4 fruit fly cellular contexts compared by ENCODE assay signal in genomic region chr2L:6078757-6079351, dm6.
A peak's percentile ranks its signal among the peaks of the same experiment; 100 is the strongest.
TF ChIP-seq lines count a peak whose summit lies in the region.

No protein-coding gene starts in this region.

TF ChIP-seq in whole organism, adult, 20 proteins besides CTCF, POLR2A, EP300 and RAD21 (continued from another document):
- TF ChIP-seq CG11617 (GFP tag; optimal IDR thresholded peaks at IDR 0.05; lab: Kevin White, UChicago) (peak; percentile 48), ovo (GFP tag; optimal IDR thresholded peaks at IDR 0.05; lab: Kevin White, UChicago) (peak; percentile 88), CG14711 (tag; optimal IDR thresholded peaks at IDR 0.05; lab: Kevin White, UChicago) (peak; percentile 18)

TF ChIP-seq in whole organism, embryonic, 481 proteins besides CTCF, POLR2A, EP300 and RAD21 (continued from another document and continues in another):
- TF ChIP-seq CG4730 (GFP tag; IDR thresholded peaks at IDR 0.05; lab: Robert Waterston, UW), result no peak
- no peak for TF ChIP-seq Side (GFP tag; optimal IDR thresholded peaks at IDR 0.05; lab: Kevin White, UChicago)
- TF ChIP-seq Fer1 (GFP tag; optimal IDR thresholded peaks at IDR 0.05; lab: Kevin White, UChicago), result no peak
- TF ChIP-seq sob (GFP tag; IDR thresholded peaks at IDR 0.05; lab: Robert Waterston, UW), result no peak
- TF ChIP-seq CG17186 (GFP tag; optimal IDR thresholded peaks at IDR 0.05; lab: Kevin White, UChicago), result no peak
- no peak for TF ChIP-seq CG11398 (GFP tag; optimal IDR thresholded peaks at IDR 0.05; lab: Kevin White, UChicago)
- TF ChIP-seq CG4820 (GFP tag; optimal IDR thresholded peaks at IDR 0.05; lab: Kevin White, UChicago), result no peak
- no peak for TF ChIP-seq CG2202 (tag; optimal IDR thresholded peaks at IDR 0.05; lab: Kevin White, UChicago)
- peak; percentile 14 for TF ChIP-seq gsb-n (tag; optimal IDR thresholded peaks at IDR 0.05; lab: Kevin White, UChicago)
- no peak for TF ChIP-seq Optix (GFP tag; IDR thresholded peaks at IDR 0.05; lab: Robert Waterston, UW)
- no peak for TF ChIP-seq dan (GFP tag; IDR thresholded peaks at IDR 0.05; lab: Robert Waterston, UW)
- no peak for TF ChIP-seq ewg (GFP tag; optimal IDR thresholded peaks at IDR 0.05; lab: Kevin White, UChicago)
- no peak for TF ChIP-seq lmd (GFP tag; IDR thresholded peaks at IDR 0.05; lab: Robert Waterston, UW)
- no peak; the same call in 2 of the 3 replicates for TF ChIP-seq ci (GFP tag; IDR thresholded peaks at IDR 0.05; lab: Robert Waterston, UW)
- no peak for TF ChIP-seq CG3847 (GFP tag; IDR thresholded peaks at IDR 0.05; lab: Robert Waterston, UW)
- TF ChIP-seq CG15514 (GFP tag; optimal IDR thresholded peaks at IDR 0.05; lab: Kevin White, UChicago), result no peak
- peak; percentile 53 for TF ChIP-seq Deaf1 (tag; optimal IDR thresholded peaks at IDR 0.05; lab: Kevin White, UChicago)
- peak; percentile 34 for TF ChIP-seq usp (GFP tag; optimal IDR thresholded peaks at IDR 0.05; lab: Kevin White, UChicago)
- no peak for TF ChIP-seq esg (GFP tag; conservative IDR thresholded peaks at IDR 0.05; lab: Robert Waterston, UW)
- TF ChIP-seq Dref (GFP tag; IDR thresholded peaks at IDR 0.05; lab: Robert Waterston, UW), result no peak
- TF ChIP-seq CG7928 (GFP tag; optimal IDR thresholded peaks at IDR 0.05; lab: Kevin White, UChicago), result no peak
- TF ChIP-seq CG33557 (GFP tag; optimal IDR thresholded peaks at IDR 0.05; lab: Kevin White, UChicago), result peak; percentile 48
- no peak for TF ChIP-seq Taf1 (GFP tag; IDR thresholded peaks at IDR 0.05; lab: Robert Waterston, UW)
- TF ChIP-seq Kr (GFP tag; optimal IDR thresholded peaks at IDR 0.05; lab: Kevin White, UChicago), result peak; percentile 78
- TF ChIP-seq prd (optimal IDR thresholded peaks at IDR 0.05; lab: Kevin White, UChicago), result no peak
- peak; percentile 18; the same call in 1 of the 3 replicates for TF ChIP-seq prd (GFP tag; IDR thresholded peaks at IDR 0.05; lab: Robert Waterston, UW)
- TF ChIP-seq Sox102F (GFP tag; optimal IDR thresholded peaks at IDR 0.05; lab: Kevin White, UChicago), result no peak
- no peak for TF ChIP-seq CG5953 (GFP tag; IDR thresholded peaks at IDR 0.05; lab: Robert Waterston, UW)
- peak; percentile 91 for TF ChIP-seq z (GFP tag; IDR thresholded peaks at IDR 0.05; lab: Robert Waterston, UW)
- 0 out of 2 replicates have a peak, but pooled peaks have one; percentile 23 for TF ChIP-seq sna (GFP tag; IDR thresholded peaks at IDR 0.05; lab: Robert Waterston, UW; ENCODE audit: partially characterized antibody)
- no peak for TF ChIP-seq phol (tag; optimal IDR thresholded peaks at IDR 0.05; lab: Kevin White, UChicago)
- TF ChIP-seq CG30431 (GFP tag; optimal IDR thresholded peaks at IDR 0.05; lab: Kevin White, UChicago), result no peak
- no peak for TF ChIP-seq CrebB (tag; optimal IDR thresholded peaks at IDR 0.05; lab: Kevin White, UChicago)
- TF ChIP-seq twi (tag; optimal IDR thresholded peaks at IDR 0.05; lab: Kevin White, UChicago), result peak; percentile 100
- no peak for TF ChIP-seq fd102C (GFP tag; optimal IDR thresholded peaks at IDR 0.05; lab: Kevin White, UChicago)
- TF ChIP-seq Six4 (GFP tag; optimal IDR thresholded peaks at IDR 0.05; lab: Kevin White, UChicago), result no peak
- no peak for TF ChIP-seq CG7271 (tag; optimal IDR thresholded peaks at IDR 0.05; lab: Kevin White, UChicago)
- TF ChIP-seq unpg (GFP tag; optimal IDR thresholded peaks at IDR 0.05; lab: Kevin White, UChicago), result no peak
- TF ChIP-seq CG30020 (tag; optimal IDR thresholded peaks at IDR 0.05; lab: Kevin White, UChicago), result no peak
- TF ChIP-seq NC2β (GFP tag; optimal IDR thresholded peaks at IDR 0.05; lab: Kevin White, UChicago), result no peak
- peak; percentile 5 for TF ChIP-seq CG18262 (tag; optimal IDR thresholded peaks at IDR 0.05; lab: Kevin White, UChicago)
- TF ChIP-seq gce (GFP tag; IDR thresholded peaks at IDR 0.05; lab: Robert Waterston, UW), result no peak
- TF ChIP-seq CG13123 (GFP tag; optimal IDR thresholded peaks at IDR 0.05; lab: Kevin White, UChicago), result no peak
- TF ChIP-seq Dll (GFP tag; IDR thresholded peaks at IDR 0.05; lab: Robert Waterston, UW; ENCODE audit: partially characterized antibody), result 0 out of 4 replicates have a peak, but pooled peaks have one; percentile 27

TF ChIP-seq in whole organism, prepupa, 60 proteins besides CTCF, POLR2A, EP300 and RAD21 (continued from another document):
- TF ChIP-seq vri (GFP tag; optimal IDR thresholded peaks at IDR 0.05; lab: Kevin White, UChicago), result peak; percentile 29
- peak; percentile 29 for TF ChIP-seq CG7368 (GFP tag; optimal IDR thresholded peaks at IDR 0.05; lab: Kevin White, UChicago)
- peak; percentile 42 for TF ChIP-seq Gug (GFP tag; IDR thresholded peaks at IDR 0.05; lab: Robert Waterston, UW)
- peak; percentile 100 for TF ChIP-seq Met (GFP tag; optimal IDR thresholded peaks at IDR 0.05; lab: Kevin White, UChicago)
- peak; percentile 75 for TF ChIP-seq Lpt (GFP tag; optimal IDR thresholded peaks at IDR 0.05; lab: Kevin White, UChicago)
- no peak for TF ChIP-seq CG8632 (GFP tag; optimal IDR thresholded peaks at IDR 0.05; lab: Kevin White, UChicago)
- no peak for TF ChIP-seq CG8319 (GFP tag; optimal IDR thresholded peaks at IDR 0.05; lab: Kevin White, UChicago)
- peak; percentile 38; the same call in 1 of the 2 replicates for TF ChIP-seq CG15336 (GFP tag; IDR thresholded peaks at IDR 0.05; lab: Robert Waterston, UW)
- peak; percentile 1 for TF ChIP-seq Sox14 (GFP tag; optimal IDR thresholded peaks at IDR 0.05; lab: Kevin White, UChicago)
- no peak for TF ChIP-seq CG11294 (GFP tag; IDR thresholded peaks at IDR 0.05; lab: Robert Waterston, UW)
- peak; percentile 8 for TF ChIP-seq topi (GFP tag; optimal IDR thresholded peaks at IDR 0.05; lab: Kevin White, UChicago)
- TF ChIP-seq CG8119 (GFP tag; IDR thresholded peaks at IDR 0.05; lab: Robert Waterston, UW), result no peak

TF ChIP-seq in whole organism, wandering third instar larva, 38 proteins besides CTCF, POLR2A, EP300 and RAD21 (continued from another document):
- TF ChIP-seq Rel (GFP tag; optimal IDR thresholded peaks at IDR 0.05; lab: Kevin White, UChicago), result no peak
- TF ChIP-seq Rel (tag; optimal IDR thresholded peaks at IDR 0.05; lab: Kevin White, UChicago), result peak; percentile 17
